Worm (Caenorhabditis elegans): ENCODE measurements around the gene clec-51.

clec-51 gene

DNA sequence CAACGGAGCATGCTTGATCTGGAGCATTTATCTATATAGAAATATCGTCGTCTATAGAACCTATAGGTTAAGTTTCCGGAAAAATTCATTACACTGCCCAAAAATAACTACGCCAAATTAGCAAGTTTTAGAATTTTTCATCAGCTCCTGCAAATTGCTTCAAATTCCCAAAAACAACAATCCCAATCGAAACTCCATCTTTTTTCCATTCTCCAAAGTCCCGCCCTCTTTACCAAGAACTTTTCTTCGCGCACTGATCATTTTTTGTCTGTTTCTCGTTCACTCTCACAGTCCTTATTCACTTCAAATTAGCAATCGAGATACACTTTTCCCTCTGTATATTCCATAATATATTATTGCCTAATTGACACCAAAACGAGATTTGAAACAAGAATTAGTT, 42.7 kb upstream of the clec-51 start, which contains the start of gene svh-1:
Gene svh-1 (plus strand): TSS at position 301 of the 400 bp plus-strand sequence.
- TF ChIP-seq tbp1 (GFP tag; optimal IDR thresholded peaks at IDR 0.05) (no peak), nfya-2 (GFP tag; IDR thresholded peaks at IDR 0.05) (no peak), nfya-1 (tag; optimal IDR thresholded peaks at IDR 0.05; ENCODE audit: borderline replicate concordance, insufficient read depth) (no peak), F52B5.7 (tag; optimal IDR thresholded peaks at IDR 0.05) (no peak), hsf-1 (GFP tag; IDR thresholded peaks at IDR 0.05) (no peak), ztf-22 (GFP tag; optimal IDR thresholded peaks at IDR 0.05) (no peak), die-1 (tag; optimal IDR thresholded peaks at IDR 0.05) (no peak), somi-1 (GFP tag; optimal IDR thresholded peaks at IDR 0.05) (no peak), F39B2.1 (GFP tag; IDR thresholded peaks at IDR 0.05) (no peak), ceh-58 (GFP tag; IDR thresholded peaks at IDR 0.05) (no peak), dpl-1 (GFP tag; optimal IDR thresholded peaks at IDR 0.05) (no peak), ceh-91 (GFP tag; IDR thresholded peaks at IDR 0.05) (no peak), mel-28 (tag; optimal IDR thresholded peaks at IDR 0.05; ENCODE audit: borderline replicate concordance) (no peak), ceh-79 (tag; optimal IDR thresholded peaks at IDR 0.05) (no peak), B0035.1 (tag; optimal IDR thresholded peaks at IDR 0.05) (no peak), dpff-1 (tag; optimal IDR thresholded peaks at IDR 0.05) (no peak)

DNA sequence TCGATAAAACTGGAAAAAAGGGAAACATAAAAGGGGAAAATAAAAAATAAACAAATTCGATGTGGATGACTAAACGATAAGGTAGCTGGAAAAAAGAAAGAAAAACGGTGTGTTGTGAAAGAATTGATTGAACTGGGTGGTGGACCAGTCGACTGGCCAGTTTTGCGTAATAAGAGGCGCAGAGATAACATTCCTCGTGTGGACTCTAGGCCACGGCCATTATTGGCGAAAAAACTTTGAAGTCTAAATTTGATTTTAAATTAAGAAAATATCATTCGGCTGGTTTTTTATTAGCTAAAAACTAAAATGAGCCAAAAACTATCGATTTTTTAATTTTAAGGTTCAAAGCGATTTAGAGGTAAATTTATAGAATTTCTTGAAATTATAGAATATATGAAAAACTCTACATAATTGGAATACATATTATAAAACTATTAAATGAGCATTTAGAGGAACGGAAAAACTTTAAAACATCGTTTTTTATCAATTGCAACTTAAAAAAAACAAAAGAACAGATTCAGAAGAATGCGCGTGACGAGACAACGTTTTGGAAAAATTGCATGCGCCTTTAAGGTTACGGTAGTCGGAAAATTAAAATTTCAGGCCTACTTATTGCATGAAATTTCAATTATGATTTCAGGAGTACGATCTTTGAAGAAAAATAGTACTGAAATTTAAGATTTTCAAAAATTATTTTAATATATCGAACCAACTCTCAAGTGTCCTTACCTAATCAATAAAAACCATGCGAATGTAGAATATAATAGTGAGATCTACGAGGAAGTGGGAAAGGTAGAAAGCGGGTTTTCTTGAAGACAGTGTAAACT, 41.9 kb upstream of the clec-51 start, which contains the start of gene hgrs-1:
Gene hgrs-1 (minus strand): TSS at position 777 of the 827 bp plus-strand sequence.
- TF ChIP-seq efl-1 (GFP tag; optimal IDR thresholded peaks at IDR 0.05): peak; percentile 36
- peak; percentile 35 for TF ChIP-seq attf-5 (GFP tag; optimal IDR thresholded peaks at IDR 0.05)
- TF ChIP-seq nhr-90 (tag; optimal IDR thresholded peaks at IDR 0.05): no peak
- TF ChIP-seq xnd-1 (tag; optimal IDR thresholded peaks at IDR 0.05): peak; percentile 86
- TF ChIP-seq B0336.3 (GFP tag; IDR thresholded peaks at IDR 0.05): no peak
- TF ChIP-seq madf-6 (GFP tag; IDR thresholded peaks at IDR 0.05): peak; percentile 98
- peak; percentile 43 for TF ChIP-seq F33H1.4 (GFP tag; IDR thresholded peaks at IDR 0.05)
- peak; percentile 87 for TF ChIP-seq lsl-1 (GFP tag; optimal IDR thresholded peaks at IDR 0.05)
- TF ChIP-seq athp-1 (tag; optimal IDR thresholded peaks at IDR 0.05): no peak
- peak; percentile 94 for TF ChIP-seq madf-8 (GFP tag; conservative IDR thresholded peaks at IDR 0.05)

DNA sequence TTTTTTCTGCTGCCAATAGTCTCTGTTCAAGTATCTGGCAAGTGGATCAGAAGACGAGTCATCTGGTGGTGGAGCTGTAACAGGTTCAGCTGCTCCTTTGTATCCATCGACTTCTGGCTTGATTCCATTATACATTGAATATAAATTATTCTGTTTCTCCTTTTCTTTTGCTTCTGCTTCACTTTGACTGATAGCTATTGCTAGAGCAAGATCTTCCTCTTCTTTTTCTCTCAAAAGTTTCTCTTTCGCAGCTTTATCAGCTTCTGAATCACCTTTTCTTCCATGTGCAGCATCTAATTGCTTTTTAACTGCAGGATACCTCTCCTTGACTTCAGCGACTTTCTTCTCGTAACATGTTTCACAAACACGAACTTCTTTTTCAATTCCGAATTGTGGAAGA, 40.0 kb upstream of the clec-51 start:
- TF ChIP-seq tlf-1 (GFP tag; optimal IDR thresholded peaks at IDR 0.05): no peak
- no peak for TF ChIP-seq F55B11.4 (tag; optimal IDR thresholded peaks at IDR 0.05; ENCODE audit: borderline replicate concordance, insufficient read depth)
- TF ChIP-seq F57C9.4 (tag; optimal IDR thresholded peaks at IDR 0.05): no peak
- TF ChIP-seq F52B5.7 (tag; optimal IDR thresholded peaks at IDR 0.05): no peak
- TF ChIP-seq lin-26 (GFP tag; IDR thresholded peaks at IDR 0.05): no peak
- TF ChIP-seq ztf-26 (tag; optimal IDR thresholded peaks at IDR 0.05): no peak
- no peak for TF ChIP-seq mes-4 (tag; optimal IDR thresholded peaks at IDR 0.05)
- no peak for TF ChIP-seq nhr-90 (tag; optimal IDR thresholded peaks at IDR 0.05)
- TF ChIP-seq hsf-1 (GFP tag; IDR thresholded peaks at IDR 0.05): no peak
- no peak for TF ChIP-seq repo-1 (tag; optimal IDR thresholded peaks at IDR 0.05)
- no peak for TF ChIP-seq T26A5.8 (tag; optimal IDR thresholded peaks at IDR 0.05)
- TF ChIP-seq sea-2 (GFP tag; IDR thresholded peaks at IDR 0.05): no peak
- TF ChIP-seq B0019.2 (GFP tag; conservative IDR thresholded peaks at IDR 0.05): no peak
